Fruit fly (Drosophila melanogaster): ENCODE data around the gene Nep6.

Gene Nep6

dm6 chrX:12766286-12766685, 35.2 kb upstream of the Nep6 start:
- TF ChIP-seq Met (GFP tag; optimal IDR thresholded peaks at IDR 0.05): peak; percentile 23
- peak; percentile 28 for TF ChIP-seq dac (GFP tag; optimal IDR thresholded peaks at IDR 0.05)
- TF ChIP-seq CG1621 (tag; optimal IDR thresholded peaks at IDR 0.05): no peak
- no peak for TF ChIP-seq CG32006 (GFP tag; optimal IDR thresholded peaks at IDR 0.05)
- TF ChIP-seq eg (GFP tag; IDR thresholded peaks at IDR 0.05): no peak
- peak; percentile 24 for TF ChIP-seq Hr39 (GFP tag; optimal IDR thresholded peaks at IDR 0.05)
- no peak for TF ChIP-seq CG11902 (GFP tag; optimal IDR thresholded peaks at IDR 0.05)
- TF ChIP-seq Hr38 (GFP tag; optimal IDR thresholded peaks at IDR 0.05): no peak
- peak; percentile 41 for TF ChIP-seq CG8632 (GFP tag; optimal IDR thresholded peaks at IDR 0.05)
- peak; percentile 52 for TF ChIP-seq Ets96B (tag; optimal IDR thresholded peaks at IDR 0.05)
- TF ChIP-seq Blimp-1 (GFP tag; optimal IDR thresholded peaks at IDR 0.05): no peak
- no peak for TF ChIP-seq CG11762 (GFP tag; optimal IDR thresholded peaks at IDR 0.05; ENCODE audit: insufficient read depth)
- peak; percentile 15 to 55 for TF ChIP-seq ss (GFP tag; optimal IDR thresholded peaks at IDR 0.05)
- TF ChIP-seq Hr4 (GFP tag; optimal IDR thresholded peaks at IDR 0.05): peak; percentile 44
- TF ChIP-seq fd59A (GFP tag; optimal IDR thresholded peaks at IDR 0.05): peak; percentile 9
- TF ChIP-seq topi (GFP tag; optimal IDR thresholded peaks at IDR 0.05): no peak
- TF ChIP-seq svp (GFP tag): peak; percentile 57
- TF ChIP-seq dsx (GFP tag; optimal IDR thresholded peaks at IDR 0.05; ENCODE audit: poor library complexity, severe bottlenecking): no peak
- peak; percentile 12 for TF ChIP-seq CG10631 (GFP tag; optimal IDR thresholded peaks at IDR 0.05)
- no peak for TF ChIP-seq lz (GFP tag; optimal IDR thresholded peaks at IDR 0.05)
- peak; percentile 33 for TF ChIP-seq CG31627 (GFP tag; optimal IDR thresholded peaks at IDR 0.05)
- peak; percentile 38 for TF ChIP-seq Lpt (GFP tag; optimal IDR thresholded peaks at IDR 0.05)
- TF ChIP-seq Sox102F (GFP tag; optimal IDR thresholded peaks at IDR 0.05): peak; percentile 39
- 0 out of 2 replicates have a peak, but pooled peaks have one; percentile 23 for TF ChIP-seq Gug (GFP tag; IDR thresholded peaks at IDR 0.05)
- peak; percentile 43 for TF ChIP-seq pdm3 (GFP tag; optimal IDR thresholded peaks at IDR 0.05)
- peak; percentile 50 for TF ChIP-seq CG10669 (GFP tag; optimal IDR thresholded peaks at IDR 0.05)
- TF ChIP-seq Sox14 (GFP tag; optimal IDR thresholded peaks at IDR 0.05): peak; percentile 27
- peak; percentile 58 for TF ChIP-seq CG6276 (GFP tag; optimal IDR thresholded peaks at IDR 0.05)
- no peak for TF ChIP-seq CG6163 (GFP tag; IDR thresholded peaks at IDR 0.05)
- TF ChIP-seq CG6854 (GFP tag; optimal IDR thresholded peaks at IDR 0.05): no peak
- TF ChIP-seq CG34406 (GFP tag; optimal IDR thresholded peaks at IDR 0.05): no peak
- TF ChIP-seq vri (GFP tag; optimal IDR thresholded peaks at IDR 0.05): no peak
- TF ChIP-seq CG3032 (tag; optimal IDR thresholded peaks at IDR 0.05): peak; percentile 29
- no peak for TF ChIP-seq CG8319 (GFP tag; optimal IDR thresholded peaks at IDR 0.05)
- peak; percentile 5 for TF ChIP-seq net (GFP tag; optimal IDR thresholded peaks at IDR 0.05)
- peak; percentile 38 for TF ChIP-seq OdsH (GFP tag; optimal IDR thresholded peaks at IDR 0.05)
- TF ChIP-seq fd85E (GFP tag; optimal IDR thresholded peaks at IDR 0.05): no peak
- peak; percentile 88 for TF ChIP-seq Eip78C (GFP tag)
- TF ChIP-seq CG15336 (GFP tag; IDR thresholded peaks at IDR 0.05): no peak
- TF ChIP-seq Smox (GFP tag; optimal IDR thresholded peaks at IDR 0.05): peak; percentile 21
- no peak for TF ChIP-seq Ets21C (GFP tag; optimal IDR thresholded peaks at IDR 0.05)
- TF ChIP-seq spab (GFP tag; optimal IDR thresholded peaks at IDR 0.05): no peak
- TF ChIP-seq CG11294 (GFP tag; IDR thresholded peaks at IDR 0.05): no peak
- no peak for TF ChIP-seq Eip93F (GFP tag; optimal IDR thresholded peaks at IDR 0.05)
- peak; percentile 44 for TF ChIP-seq acj6 (GFP tag; optimal IDR thresholded peaks at IDR 0.05)
- TF ChIP-seq esn (GFP tag; optimal IDR thresholded peaks at IDR 0.05): peak; percentile 51
- TF ChIP-seq CG8119 (GFP tag; IDR thresholded peaks at IDR 0.05): no peak; the same call in 2 of the 3 replicates
- no peak for TF ChIP-seq CG3919 (GFP tag; optimal IDR thresholded peaks at IDR 0.05)
- peak; percentile 1 for TF ChIP-seq CG6808 (GFP tag; optimal IDR thresholded peaks at IDR 0.05)
- peak; percentile 43 for TF ChIP-seq Eip75B (GFP tag; optimal IDR thresholded peaks at IDR 0.05)
- peak; percentile 1 for TF ChIP-seq CG4318 (GFP tag; optimal IDR thresholded peaks at IDR 0.05)
- peak; percentile 11 for TF ChIP-seq CG9139 (GFP tag; optimal IDR thresholded peaks at IDR 0.05)
- TF ChIP-seq CG6792 (GFP tag; optimal IDR thresholded peaks at IDR 0.05): no peak

All from whole organism, prepupa.